Worm (Caenorhabditis elegans): ENCODE results near the gene vglu-3.

DNA sequence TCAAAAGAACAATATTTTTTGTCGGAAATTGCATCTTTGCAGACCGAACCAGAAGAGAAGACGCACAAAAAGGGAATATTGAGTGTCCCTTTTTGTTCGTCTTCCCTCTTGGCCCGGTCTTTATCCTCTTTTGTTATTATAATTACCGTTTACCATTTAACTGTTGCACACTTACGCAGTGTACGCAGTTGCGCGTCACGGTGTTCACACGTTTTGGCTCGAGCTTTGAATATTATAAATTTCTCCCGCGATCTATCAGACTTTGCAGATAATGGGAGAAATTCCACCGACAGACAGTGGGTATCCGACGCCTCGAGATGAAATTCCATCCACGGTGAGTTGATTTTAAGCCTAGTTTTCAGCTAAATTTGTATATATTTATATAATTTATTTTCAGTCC lies 20.6 kb downstream of the vglu-3 start, which contains the start of gene sas-7:
- TF ChIP-seq him-1 (tag; optimal IDR thresholded peaks at IDR 0.05) (no peak), dao-5 (tag; optimal IDR thresholded peaks at IDR 0.05) (no peak)
